Worm (Caenorhabditis elegans) whole organism, L2 larva: ENCODE results near the gene cylc-1.
"Not testable (repeated sequence)": the region's sequence is repeated elsewhere in the genome, so short reads cannot be mapped to it uniquely, and the experiment has no call there.

Experiments
- C34F6.9 ChIP-seq: fragments of 150-350 bp; optimal IDR thresholded peaks from 2 replicates; lab custom pipeline; 2014; ENCODE audit warnings: missing biosample characterization, missing genetic modification characterization
- R02D3.7 ChIP-seq: fragments of 150-350 bp; optimal IDR thresholded peaks from 2 replicates; lab custom pipeline; 2014; ENCODE audit warnings: missing biosample characterization, missing genetic modification characterization
- Y55F3AM.14 ChIP-seq: fragments of 200-800 bp; sonication (Bioruptor generic); optimal IDR thresholded peaks from 2 replicates; lab custom pipeline; 2018; ENCODE audit warnings: mild to moderate bottlenecking, missing genetic modification characterization, missing compliant biosample characterization
- ZK546.5 ChIP-seq: sonication (generic microtip); optimal IDR thresholded peaks from 2 replicates; lab custom pipeline; 2017; ENCODE audit warnings: missing biosample characterization, missing genetic modification characterization
- alr-1 ChIP-seq: fragments of 150-350 bp; optimal IDR thresholded peaks from 2 replicates; lab custom pipeline; 2014; ENCODE audit warnings: missing biosample characterization, missing genetic modification characterization
- ama-1 ChIP-seq: fragments of 150-350 bp; optimal IDR thresholded peaks from 2 replicates; lab custom pipeline; 2018; ENCODE audit warnings: inconsistent platforms
- blmp-1 ChIP-seq: sonication (generic microtip); optimal IDR thresholded peaks from 2 replicates; lab custom pipeline; 2017; ENCODE audit warnings: missing genetic modification characterization, mild to moderate bottlenecking, missing compliant biosample characterization, antibody characterized with exemption, moderate library complexity; ENCODE audit not compliant: insufficient read depth
- ceh-16 ChIP-seq: fragments of 150-350 bp; optimal IDR thresholded peaks from 2 replicates; lab custom pipeline; 2014; ENCODE audit warnings: missing biosample characterization, missing genetic modification characterization
- crh-2 ChIP-seq: sonication (generic microtip); optimal IDR thresholded peaks from 2 replicates; lab custom pipeline; 2017; ENCODE audit warnings: missing biosample characterization, missing genetic modification characterization
- egl-27 ChIP-seq: sonication (generic microtip); optimal IDR thresholded peaks from 3 replicates; lab custom pipeline; 2017; ENCODE audit warnings: missing biosample characterization, missing genetic modification reagents, missing genetic modification characterization
- elt-1 ChIP-seq: fragments of 150-350 bp; optimal IDR thresholded peaks from 2 replicates; lab custom pipeline; 2014; ENCODE audit warnings: missing biosample characterization, missing genetic modification characterization
- fos-1 ChIP-seq: fragments of 150-350 bp; optimal IDR thresholded peaks from 2 replicates; lab custom pipeline; 2014; ENCODE audit warnings: missing biosample characterization, missing genetic modification characterization
- lin-11 ChIP-seq: fragments of 150-350 bp; sonication (generic microtip); optimal IDR thresholded peaks from 2 replicates; lab custom pipeline; 2014; ENCODE audit warnings: missing biosample characterization, missing genetic modification characterization, inconsistent platforms, mixed read lengths
- mdl-1 ChIP-seq, 2 experiments: fragments of 150-350 bp in 1 of 2; sonication (generic microtip) in 1 of 2; optimal IDR thresholded peaks; 2 replicates each; lab custom pipeline; 2017; ENCODE audit warnings: missing biosample characterization in 2 of 2, missing genetic modification characterization in 2 of 2
- nhr-10 ChIP-seq: sonication (generic microtip); optimal IDR thresholded peaks from 2 replicates; lab custom pipeline; 2017; ENCODE audit warnings: missing biosample characterization, missing genetic modification characterization
- nhr-12 ChIP-seq: fragments of 150-350 bp; optimal IDR thresholded peaks from 2 replicates; lab custom pipeline; 2014; ENCODE audit warnings: missing biosample characterization, missing genetic modification characterization
- nhr-129 ChIP-seq: fragments of 150-350 bp; optimal IDR thresholded peaks from 2 replicates; lab custom pipeline; 2014; ENCODE audit warnings: missing biosample characterization, missing genetic modification characterization
- nhr-21 ChIP-seq: fragments of 150-350 bp; optimal IDR thresholded peaks from 2 replicates; lab custom pipeline; 2014; ENCODE audit warnings: missing biosample characterization, missing genetic modification characterization
- nhr-237 ChIP-seq: fragments of 150-350 bp; optimal IDR thresholded peaks from 2 replicates; lab custom pipeline; 2014; ENCODE audit warnings: missing biosample characterization, missing genetic modification characterization
- nhr-25 ChIP-seq: fragments of 150-350 bp; sonication (generic microtip); optimal IDR thresholded peaks from 3 replicates; lab custom pipeline; 2014; ENCODE audit warnings: missing biosample characterization, missing genetic modification characterization
- nhr-6 ChIP-seq: fragments of 150-350 bp; optimal IDR thresholded peaks from 2 replicates; lab custom pipeline; 2014; ENCODE audit warnings: missing biosample characterization, missing genetic modification characterization
- peb-1 ChIP-seq: fragments of 150-350 bp; optimal IDR thresholded peaks from 2 replicates; lab custom pipeline; 2014; ENCODE audit warnings: missing biosample characterization, missing genetic modification characterization
- skn-1 ChIP-seq: sonication (generic microtip); optimal IDR thresholded peaks from 2 replicates; lab custom pipeline; 2017; ENCODE audit warnings: missing biosample characterization, missing genetic modification characterization
- sma-3 ChIP-seq: sonication (generic microtip); optimal IDR thresholded peaks from 2 replicates; lab custom pipeline; 2016; ENCODE audit warnings: missing genetic modification reagents, missing genetic modification characterization, missing compliant biosample characterization
- snpc-4 ChIP-seq: fragments of 150-350 bp; optimal IDR thresholded peaks from 2 replicates; lab custom pipeline; 2014; ENCODE audit warnings: missing biosample characterization, missing genetic modification characterization
- unc-39 ChIP-seq: fragments of 150-350 bp; optimal IDR thresholded peaks from 2 replicates; lab custom pipeline; 2014; ENCODE audit warnings: missing biosample characterization, missing genetic modification characterization
- unc-55 ChIP-seq: fragments of 150-350 bp; sonication (generic microtip); optimal IDR thresholded peaks from 3 replicates; lab custom pipeline; 2014; ENCODE audit warnings: missing biosample characterization, missing genetic modification reagents, missing genetic modification characterization
- unc-62 ChIP-seq: fragments of 150-350 bp; optimal IDR thresholded peaks from 2 replicates; lab custom pipeline; 2014; ENCODE audit warnings: missing biosample characterization, missing genetic modification reagents, missing genetic modification characterization
- zag-1 ChIP-seq: fragments of 150-350 bp; optimal IDR thresholded peaks from 2 replicates; lab custom pipeline; 2014; ENCODE audit warnings: missing biosample characterization, missing genetic modification characterization
- ztf-11 ChIP-seq: sonication (generic microtip); optimal IDR thresholded peaks from 2 replicates; lab custom pipeline; 2017; ENCODE audit warnings: missing biosample characterization, missing genetic modification characterization
- ztf-4 ChIP-seq: fragments of 150-350 bp; optimal IDR thresholded peaks from 2 replicates; lab custom pipeline; 2014; ENCODE audit warnings: missing biosample characterization, missing genetic modification characterization

Gene cylc-1

ce11 chrIV:5266474-5266873 is 40.9 kb upstream of the cylc-1 start, which contains the start of gene F36H12.5:
TSS of gene F36H12.5 (plus strand) at chrIV:5266774.
- TF ChIP-seq nhr-6 (tag; lab: Kevin White, UChicago) (no peak), ama-1 (lab: Kevin White, UChicago) (no peak), mdl-1 (tag; optimal IDR thresholded peaks at IDR 0.05; lab: Kevin White, UChicago) (no peak), unc-62 (no peak), nhr-129 (tag; lab: Kevin White, UChicago) (no peak), snpc-4 (no peak), unc-39 (tag; lab: Kevin White, UChicago) (no peak), Y55F3AM.14 (GFP tag; lab: Kevin White, UChicago) (no peak), ceh-16 (tag; lab: Kevin White, UChicago) (no peak), alr-1 (tag; lab: Kevin White, UChicago) (no peak), fos-1 (tag; lab: Kevin White, UChicago) (no peak), unc-55 (GFP tag; lab: Kevin White, UChicago) (no peak), ztf-4 (tag; lab: Kevin White, UChicago) (no peak), skn-1 (no peak), peb-1 (tag; lab: Kevin White, UChicago) (no peak), sma-3 (GFP tag; lab: Kevin White, UChicago) (no peak), nhr-237 (tag; lab: Kevin White, UChicago) (no peak)
- TF ChIP-seq, all 48 proteins: peak for 0

DNA sequence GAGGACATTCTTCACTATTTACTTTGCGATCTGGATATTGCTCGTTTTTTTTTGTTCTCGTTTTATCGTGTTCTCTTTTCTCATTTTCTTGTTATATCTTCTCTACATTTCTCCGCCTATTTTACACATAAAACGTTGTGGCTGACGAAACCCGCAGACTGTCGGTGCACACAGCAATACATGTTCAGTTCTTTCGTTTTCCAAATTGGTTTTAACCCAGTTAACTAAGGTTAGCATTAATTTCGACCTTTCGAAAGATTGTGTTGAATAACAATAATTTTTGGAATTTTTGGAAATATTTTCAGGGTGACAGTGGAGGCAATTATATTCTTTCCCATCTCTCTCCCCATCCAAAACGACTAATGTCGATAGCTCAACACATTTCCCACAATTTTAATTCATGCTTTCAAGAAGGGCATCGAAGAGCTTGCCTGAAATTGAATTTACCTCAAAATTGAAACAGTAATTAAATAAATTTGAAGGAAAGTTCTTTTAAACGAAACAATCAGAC is 39.2 kb upstream of the cylc-1 start:
- TF ChIP-seq snpc-4 (peak; percentile 68), ama-1 (lab: Kevin White, UChicago) (peak; percentile 61)

- TF ChIP-seq ZK546.5, lin-11, nhr-21 (tag; lab: Kevin White, UChicago): not testable (repeated sequence)
Observed at ce11 chrIV:5260289-5260688, 34.7 kb upstream of the cylc-1 start, which contains the start of gene msp-19. TSS of gene msp-19 (plus strand) at chrIV:5260589.

DNA sequence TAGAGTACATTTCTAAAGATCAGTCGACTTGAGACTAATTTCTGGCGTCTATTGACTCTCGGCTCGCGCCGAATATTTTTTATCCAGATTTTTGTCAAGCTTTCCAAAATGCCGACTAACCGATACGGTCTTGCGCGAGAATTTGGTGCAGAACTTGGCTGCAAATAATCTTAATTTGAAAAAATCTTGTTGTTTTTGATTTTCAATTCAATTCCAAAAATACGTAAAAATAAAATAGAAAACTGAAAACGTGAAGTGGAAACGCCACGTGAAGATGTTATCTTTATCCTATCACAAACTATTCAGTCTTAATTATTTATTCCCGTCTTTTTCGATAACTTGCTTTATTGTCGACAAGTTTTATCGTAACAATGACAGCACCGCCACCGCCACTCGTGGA is 32.8 kb upstream of the cylc-1 start, which contains the start of gene ttbk-2.1:
Gene ttbk-2.1 (plus strand): TSS at position 301 of the 400 bp plus-strand sequence.
- TF ChIP-seq ceh-16 (tag; lab: Kevin White, UChicago); sma-3 (GFP tag; lab: Kevin White, UChicago); egl-27 (tag; lab: Kevin White, UChicago): not testable (repeated sequence)

- not testable (repeated sequence) for TF ChIP-seq snpc-4; unc-62; ztf-4 (tag; lab: Kevin White, UChicago)
Observed at ce11 chrIV:5256731-5257130, 31.2 kb upstream of the cylc-1 start, which contains the start of gene F36H12.9. TSS of gene F36H12.9 (plus strand) at chrIV:5257031.

DNA sequence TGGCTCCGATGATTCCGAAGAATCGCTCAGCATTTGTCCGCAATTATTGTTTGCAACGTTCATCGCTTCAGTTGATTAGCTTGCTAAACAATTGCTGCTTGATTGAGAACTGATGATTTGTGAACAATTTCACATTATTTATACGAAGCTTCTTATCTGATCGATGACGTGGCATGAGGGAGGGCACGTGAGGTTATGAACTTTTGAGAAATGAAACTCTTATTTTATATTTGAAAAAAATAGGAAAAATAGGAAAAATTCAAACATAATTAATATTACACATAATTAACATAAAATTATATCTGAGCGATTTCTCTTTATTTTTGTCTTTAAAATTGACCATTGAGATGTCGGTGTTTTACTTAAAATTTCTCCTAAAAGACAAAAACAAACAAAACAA is 29.1 kb upstream of the cylc-1 start, which contains the start of gene F36H12.10:
Gene F36H12.10 (minus strand): TSS at position 101 of the 400 bp plus-strand sequence.
- not testable (repeated sequence) for TF ChIP-seq elt-1, R02D3.7, nhr-12

- no peak for TF ChIP-seq zag-1 (tag; lab: Kevin White, UChicago)
Observed at ce11 chrIV:5230530-5230929, 5.0 kb upstream of the cylc-1 start, which contains the start of gene thn-5. TSS of gene thn-5 (plus strand) at chrIV:5230830.

- TF ChIP-seq nhr-6 (tag; lab: Kevin White, UChicago): no peak
- no peak for TF ChIP-seq ceh-16 (tag; lab: Kevin White, UChicago)
- no peak for TF ChIP-seq mdl-1 (tag; optimal IDR thresholded peaks at IDR 0.05; lab: Kevin White, UChicago)
- TF ChIP-seq ama-1 (lab: Kevin White, UChicago): no peak
- TF ChIP-seq crh-2 (tag; lab: Kevin White, UChicago): no peak
- no peak for TF ChIP-seq ztf-11 (tag; lab: Kevin White, UChicago)
- no peak for TF ChIP-seq fos-1 (tag; lab: Kevin White, UChicago)
- TF ChIP-seq unc-39 (tag; lab: Kevin White, UChicago): no peak
- no peak for TF ChIP-seq nhr-10
- no peak for TF ChIP-seq zag-1 (tag; lab: Kevin White, UChicago)
- no peak for TF ChIP-seq nhr-21 (tag; lab: Kevin White, UChicago)
- no peak for TF ChIP-seq Y55F3AM.14 (GFP tag; lab: Kevin White, UChicago)
- TF ChIP-seq nhr-12: no peak
- no peak for TF ChIP-seq C34F6.9 (tag; lab: Kevin White, UChicago)
- TF ChIP-seq unc-62: no peak
- TF ChIP-seq nhr-25 (tag; lab: Kevin White, UChicago): no peak
- TF ChIP-seq sma-3 (GFP tag; lab: Kevin White, UChicago): no peak
- TF ChIP-seq blmp-1 (tag; lab: Kevin White, UChicago): no peak
- TF ChIP-seq peb-1 (tag; lab: Kevin White, UChicago): no peak
- TF ChIP-seq, all 48 proteins: peak for 0
Observed at ce11 chrIV:5228619-5229018, 3.0 kb upstream of the cylc-1 start, which contains the start of gene thn-6. TSS of gene thn-6 (plus strand) at chrIV:5228919.
